Fruit fly (Drosophila melanogaster) whole organism, embryonic: ENCODE measurements around the gene CG6693.
A peak's percentile ranks its signal among the peaks of the same experiment; 100 is the strongest.

Source experiments
- Adf1 ChIP-seq: fragments of 200-800 bp; sonication (Bioruptor generic); IDR thresholded peaks from 2 replicates; pipeline ENCODE4 v1.3.6; 2022; ENCODE audit warnings: missing biosample characterization, missing genetic modification characterization
- CG10209 ChIP-seq: fragments of 200-800 bp; sonication (Bioruptor generic); optimal IDR thresholded peaks from 3 replicates; lab custom pipeline; 2017; ENCODE audit warnings: missing biosample characterization, mild to moderate bottlenecking, missing genetic modification characterization, missing genetic modification reagents
- CG11456 ChIP-seq: fragments of 200-800 bp; sonication (Bioruptor generic); IDR thresholded peaks from 3 replicates; pipeline ENCODE4 v1.3.6; 2022; ENCODE audit warnings: missing biosample characterization, missing genetic modification characterization
- CG12104 ChIP-seq: fragments of 200-800 bp; sonication (Bioruptor generic); optimal IDR thresholded peaks from 3 replicates; lab custom pipeline; 2016; ENCODE audit warnings: missing biosample characterization, missing genetic modification characterization
- CG12155 ChIP-seq: fragments of 200-800 bp; sonication (Bioruptor generic); optimal IDR thresholded peaks from 3 replicates; lab custom pipeline; 2016; ENCODE audit warnings: missing biosample characterization, missing genetic modification characterization
- CG12219 ChIP-seq: fragments of 200-800 bp; sonication (Bioruptor generic); optimal IDR thresholded peaks from 3 replicates; lab custom pipeline; 2018; ENCODE audit warnings: missing biosample characterization, mild to moderate bottlenecking, missing genetic modification characterization
- CG12744 ChIP-seq: fragments of 200-800 bp; sonication (Bioruptor generic); optimal IDR thresholded peaks from 2 replicates; lab custom pipeline; 2016; ENCODE audit warnings: missing biosample characterization, missing genetic modification characterization
- CG13894 ChIP-seq: fragments of 200-800 bp; sonication (Bioruptor generic); optimal IDR thresholded peaks from 3 replicates; lab custom pipeline; 2018; ENCODE audit warnings: missing biosample characterization, mild to moderate bottlenecking, missing genetic modification characterization, moderate library complexity
- CG14710 ChIP-seq: fragments of 200-800 bp; sonication (Bioruptor generic); optimal IDR thresholded peaks from 3 replicates; lab custom pipeline; 2019; ENCODE audit warnings: missing biosample characterization, mild to moderate bottlenecking, missing genetic modification characterization, moderate library complexity
- CG15073 ChIP-seq: fragments of 200-800 bp; sonication (Bioruptor generic); optimal IDR thresholded peaks from 2 replicates; lab custom pipeline; 2016; ENCODE audit warnings: missing biosample characterization, missing genetic modification characterization
- CG15479 ChIP-seq: fragments of 200-800 bp; sonication (Bioruptor generic); optimal IDR thresholded peaks from 3 replicates; lab custom pipeline; 2019; ENCODE audit warnings: missing biosample characterization, mild to moderate bottlenecking, missing genetic modification characterization, moderate library complexity
- CG15696 ChIP-seq: fragments of 200-800 bp; sonication (Bioruptor generic); optimal IDR thresholded peaks from 2 replicates; lab custom pipeline; 2019; ENCODE audit warnings: missing biosample characterization, mild to moderate bottlenecking, missing genetic modification characterization, moderate library complexity
- CG1602 ChIP-seq: fragments of 200-800 bp; sonication (Bioruptor generic); optimal IDR thresholded peaks from 3 replicates; lab custom pipeline; 2016; ENCODE audit warnings: missing biosample characterization, missing genetic modification characterization
- CG1603 ChIP-seq: fragments of 200-800 bp; sonication (Bioruptor generic); optimal IDR thresholded peaks from 2 replicates; lab custom pipeline; 2019; ENCODE audit warnings: missing biosample characterization, mild to moderate bottlenecking, missing genetic modification characterization, moderate library complexity
- CG18599 ChIP-seq: fragments of 200-800 bp; sonication (Bioruptor generic); optimal IDR thresholded peaks from 3 replicates; lab custom pipeline; 2017; ENCODE audit warnings: missing biosample characterization, missing genetic modification characterization, mild to moderate bottlenecking, moderate library complexity, missing genetic modification reagents
- CG3995 ChIP-seq: fragments of 200-800 bp; sonication (Bioruptor generic); optimal IDR thresholded peaks from 3 replicates; lab custom pipeline; 2016; ENCODE audit warnings: missing biosample characterization, missing genetic modification characterization
- CG4730 ChIP-seq: fragments of 200-800 bp; sonication (Bioruptor generic); IDR thresholded peaks from 2 replicates; pipeline ENCODE4 v1.3.6; 2022; ENCODE audit warnings: missing biosample characterization, missing genetic modification characterization
- CG4820 ChIP-seq: fragments of 200-800 bp; sonication (Bioruptor generic); optimal IDR thresholded peaks from 3 replicates; lab custom pipeline; 2016; ENCODE audit warnings: missing biosample characterization, missing genetic modification characterization
- CG6272 ChIP-seq: fragments of 200-800 bp; sonication (Bioruptor generic); IDR thresholded peaks from 2 replicates; pipeline ENCODE4 v1.3.6; 2022; ENCODE audit warnings: missing biosample characterization, missing genetic modification characterization
- CG7745 ChIP-seq: fragments of 200-800 bp; sonication (Bioruptor generic); optimal IDR thresholded peaks from 2 replicates; lab custom pipeline; 2018; ENCODE audit warnings: missing biosample characterization, mild to moderate bottlenecking, missing genetic modification characterization, moderate library complexity
- CG7839 ChIP-seq: fragments of 200-800 bp; sonication (Bioruptor generic); optimal IDR thresholded peaks from 3 replicates; lab custom pipeline; 2018; ENCODE audit warnings: missing biosample characterization, mild to moderate bottlenecking, missing genetic modification characterization, moderate library complexity
- CG8478 ChIP-seq: fragments of >200 bp; optimal IDR thresholded peaks from 2 replicates; lab custom pipeline; 2018
- D ChIP-seq, 2 experiments: fragments of 200-800 bp in 1 of 2; fragments of >200 bp in 1 of 2; sonication (Bioruptor generic) in 1 of 2; optimal IDR thresholded peaks; 2 replicates in 1 of 2; 3 replicates in 1 of 2; lab custom pipeline; 2017; ENCODE audit warnings: mild to moderate bottlenecking in 1 of 2, missing biosample characterization in 1 of 2, missing genetic modification characterization in 1 of 2, missing genetic modification reagents in 1 of 2
- Elba2 ChIP-seq: fragments of 200-800 bp; sonication (Bioruptor generic); optimal IDR thresholded peaks from 3 replicates; lab custom pipeline; 2016; ENCODE audit warnings: missing biosample characterization, missing genetic modification characterization
- Hand ChIP-seq: fragments of 200-800 bp; sonication (Bioruptor generic); optimal IDR thresholded peaks from 2 replicates; lab custom pipeline; 2017; ENCODE audit warnings: mild to moderate bottlenecking, missing biosample characterization, missing genetic modification reagents, missing genetic modification characterization
- Hmx ChIP-seq: fragments of 200-800 bp; sonication (Bioruptor generic); optimal IDR thresholded peaks from 2 replicates; lab custom pipeline; 2016; ENCODE audit warnings: missing biosample characterization, missing genetic modification characterization
- Hr51 ChIP-seq, 2 experiments: fragments of 200-800 bp; sonication (Bioruptor generic); optimal IDR thresholded peaks; 2 replicates in 1 of 2; 3 replicates in 1 of 2; lab custom pipeline; 2016 to 2018; ENCODE audit warnings: missing biosample characterization in 2 of 2, missing genetic modification characterization in 2 of 2, mild to moderate bottlenecking in 1 of 2, moderate library complexity in 1 of 2
- NC2β ChIP-seq: fragments of 200-800 bp; sonication (Bioruptor generic); optimal IDR thresholded peaks from 2 replicates; lab custom pipeline; 2016; ENCODE audit warnings: missing biosample characterization, missing genetic modification characterization
- Nf-YA ChIP-seq: fragments of 200-800 bp; sonication (Bioruptor generic); IDR thresholded peaks from 2 replicates; pipeline ENCODE4 v1.3.6; 2022; ENCODE audit warnings: missing biosample characterization, missing genetic modification characterization
- Optix ChIP-seq: fragments of 200-800 bp; sonication (Bioruptor generic); IDR thresholded peaks from 3 replicates; pipeline ENCODE4 v1.3.6; 2022; ENCODE audit warnings: missing biosample characterization, missing genetic modification characterization
- Rfx ChIP-seq: fragments of 200-800 bp; sonication (Bioruptor generic); IDR thresholded peaks from 2 replicates; pipeline ENCODE4 v1.3.6; 2022; ENCODE audit warnings: missing biosample characterization, missing genetic modification characterization
- Six4 ChIP-seq: fragments of 200-800 bp; sonication (Bioruptor generic); optimal IDR thresholded peaks from 2 replicates; lab custom pipeline; 2016; ENCODE audit warnings: missing biosample characterization, missing genetic modification characterization
- az2 ChIP-seq: fragments of 200-800 bp; sonication (Bioruptor generic); optimal IDR thresholded peaks from 3 replicates; lab custom pipeline; 2016; ENCODE audit warnings: missing biosample characterization, missing genetic modification characterization
- bab2 ChIP-seq: fragments of 200-800 bp; sonication (Bioruptor generic); optimal IDR thresholded peaks from 2 replicates; lab custom pipeline; 2016; ENCODE audit warnings: missing biosample characterization, missing genetic modification characterization
- bbx ChIP-seq: fragments of 200-800 bp; sonication (Bioruptor generic); IDR thresholded peaks from 2 replicates; pipeline ENCODE4 v1.3.6; 2022; ENCODE audit warnings: missing biosample characterization, missing genetic modification characterization; ENCODE audit not compliant: partially characterized antibody
- caup ChIP-seq: fragments of 200-800 bp; sonication (Bioruptor generic); optimal IDR thresholded peaks from 3 replicates; lab custom pipeline; 2017; ENCODE audit warnings: missing biosample characterization, mild to moderate bottlenecking, missing genetic modification characterization, moderate library complexity; ENCODE audit not compliant: severe bottlenecking
- ems ChIP-seq: fragments of 200-800 bp; sonication (Bioruptor generic); optimal IDR thresholded peaks from 3 replicates; lab custom pipeline; 2016; ENCODE audit warnings: missing biosample characterization, missing genetic modification characterization
- fru ChIP-seq: fragments of >200 bp; optimal IDR thresholded peaks from 2 replicates; lab custom pipeline; 2017
- gcm ChIP-seq: fragments of 200-800 bp; sonication (Bioruptor generic); optimal IDR thresholded peaks from 2 replicates; lab custom pipeline; 2019; ENCODE audit warnings: missing biosample characterization, mild to moderate bottlenecking, missing genetic modification characterization, moderate library complexity
- gro ChIP-seq: fragments of 200-800 bp; sonication (Bioruptor generic); optimal IDR thresholded peaks from 2 replicates; lab custom pipeline; 2016; ENCODE audit warnings: missing biosample characterization, missing genetic modification characterization
- her ChIP-seq: fragments of 200-800 bp; sonication (Bioruptor generic); optimal IDR thresholded peaks from 2 replicates; lab custom pipeline; 2016; ENCODE audit warnings: missing biosample characterization, missing genetic modification characterization
- nau ChIP-seq: fragments of 200-800 bp; sonication (Bioruptor generic); optimal IDR thresholded peaks from 3 replicates; lab custom pipeline; 2017; ENCODE audit warnings: missing biosample characterization, mild to moderate bottlenecking, missing genetic modification characterization, missing genetic modification reagents
- nerfin-1 ChIP-seq: fragments of 200-800 bp; sonication (Bioruptor generic); optimal IDR thresholded peaks from 3 replicates; lab custom pipeline; 2019; ENCODE audit warnings: missing biosample characterization, mild to moderate bottlenecking, missing genetic modification characterization, moderate library complexity
- nmo ChIP-seq: fragments of 200-800 bp; sonication (Bioruptor generic); optimal IDR thresholded peaks from 2 replicates; lab custom pipeline; 2018; ENCODE audit warnings: missing biosample characterization, mild to moderate bottlenecking, missing genetic modification characterization, moderate library complexity
- nom ChIP-seq: fragments of 200-800 bp; sonication (Bioruptor generic); optimal IDR thresholded peaks from 2 replicates; lab custom pipeline; 2017; ENCODE audit warnings: missing biosample characterization, missing genetic modification characterization, mild to moderate bottlenecking, moderate library complexity, missing genetic modification reagents
- oc ChIP-seq: fragments of 200-800 bp; sonication (Bioruptor generic); optimal IDR thresholded peaks from 2 replicates; lab custom pipeline; 2018; ENCODE audit warnings: missing biosample characterization, mild to moderate bottlenecking, missing genetic modification characterization, moderate library complexity
- pnt ChIP-seq: fragments of 200-800 bp; sonication (Bioruptor generic); optimal IDR thresholded peaks from 3 replicates; lab custom pipeline; 2016; ENCODE audit warnings: missing biosample characterization, missing genetic modification characterization
- ro ChIP-seq: fragments of 200-800 bp; sonication (Bioruptor generic); IDR thresholded peaks from 2 replicates; pipeline ENCODE4 v1.3.6; 2022; ENCODE audit warnings: missing biosample characterization, missing genetic modification characterization
- tll ChIP-seq, 2 experiments: fragments of 200-800 bp in 1 of 2; fragments of >200 bp in 1 of 2; sonication (Bioruptor generic) in 1 of 2; optimal IDR thresholded peaks; 2 replicates each; lab custom pipeline; 2017 to 2019; ENCODE audit warnings: missing biosample characterization in 2 of 2, missing genetic modification characterization in 2 of 2, mild to moderate bottlenecking in 1 of 2, moderate library complexity in 1 of 2
- twi ChIP-seq: fragments of 200-800 bp; optimal IDR thresholded peaks from 2 replicates; lab custom pipeline; 2019; ENCODE audit warnings: missing biosample characterization, mild to moderate bottlenecking, missing genetic modification characterization, moderate library complexity

The CG6693 gene

DNA sequence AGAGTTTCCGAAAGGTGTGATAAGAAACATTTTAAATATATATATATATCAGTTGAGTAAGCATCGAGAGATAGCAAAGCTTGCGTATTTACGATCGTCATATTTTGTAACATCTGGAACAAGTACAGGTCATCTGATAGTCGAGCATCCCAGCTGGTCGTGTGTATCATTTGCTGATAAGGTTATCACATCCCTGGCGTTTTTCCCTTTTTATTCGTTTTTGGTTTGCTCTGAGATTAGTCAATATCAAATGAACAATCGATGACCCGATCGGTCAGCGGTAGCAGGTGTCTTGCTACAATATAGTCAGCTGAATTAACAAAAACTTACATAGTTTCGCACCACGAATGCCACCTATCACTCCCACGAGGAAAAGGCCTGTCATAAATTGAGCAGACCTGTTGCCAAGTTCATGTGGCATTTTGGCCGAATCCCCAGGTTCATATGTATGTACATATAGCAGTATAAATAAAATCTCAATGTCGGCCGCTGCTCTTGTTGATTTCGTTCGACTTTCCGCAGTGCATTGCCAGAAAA lies 20.5 kb downstream of the CG6693 start (continued):
- TF ChIP-seq CG3995 (GFP tag; lab: Kevin White, UChicago), result peak; percentile 35
- TF ChIP-seq CG12155 (GFP tag; lab: Kevin White, UChicago), result peak; percentile 42
- peak; percentile 43 for TF ChIP-seq caup (GFP tag; lab: Kevin White, UChicago)
- no peak for TF ChIP-seq CG6272 (GFP tag; lab: Robert Waterston, UW)
- no peak for TF ChIP-seq bbx
- peak; percentile 51 for TF ChIP-seq CG12104 (GFP tag; lab: Kevin White, UChicago)
- no peak for TF ChIP-seq her
- TF ChIP-seq CG12744 (GFP tag; lab: Kevin White, UChicago), result no peak
- TF ChIP-seq nau, result peak; percentile 16
- TF ChIP-seq twi (tag; lab: Kevin White, UChicago), result no peak
- TF ChIP-seq fru, result no peak
- no peak for TF ChIP-seq CG4730 (GFP tag; lab: Robert Waterston, UW)
- TF ChIP-seq Six4 (GFP tag; lab: Kevin White, UChicago), result peak; percentile 25
- no peak for TF ChIP-seq CG11456
- no peak for TF ChIP-seq CG15479 (GFP tag; lab: Kevin White, UChicago)
- TF ChIP-seq gcm (GFP tag; lab: Kevin White, UChicago), result no peak
- TF ChIP-seq gro (GFP tag; lab: Kevin White, UChicago), result no peak
- TF ChIP-seq CG10209 (GFP tag; lab: Kevin White, UChicago), result peak; percentile 55
- no peak for TF ChIP-seq CG15073 (GFP tag; lab: Kevin White, UChicago)
- TF ChIP-seq CG1603 (tag; lab: Kevin White, UChicago), result peak; percentile 32
- TF ChIP-seq Hand (GFP tag; lab: Kevin White, UChicago), result peak; percentile 60
- no peak for TF ChIP-seq D (optimal IDR thresholded peaks at IDR 0.05; lab: Kevin White, UChicago)
- no peak for TF ChIP-seq D (GFP tag; optimal IDR thresholded peaks at IDR 0.05; lab: Kevin White, UChicago)
- no peak for TF ChIP-seq CG8478
- TF ChIP-seq nmo (GFP tag; lab: Kevin White, UChicago), result peak; percentile 61
- peak; percentile 79 for TF ChIP-seq CG7839 (tag; lab: Kevin White, UChicago)
- TF ChIP-seq CG4820 (GFP tag; lab: Kevin White, UChicago), result peak; percentile 28
- peak; percentile 9 for TF ChIP-seq CG1602 (GFP tag; lab: Kevin White, UChicago)
- TF ChIP-seq tll (GFP tag; optimal IDR thresholded peaks at IDR 0.05; lab: Kevin White, UChicago), result no peak
- TF ChIP-seq Adf1 (GFP tag; lab: Robert Waterston, UW), result peak; percentile 34; the same call in 1 of the 2 replicates
- peak; percentile 75 for TF ChIP-seq Rfx
- TF ChIP-seq CG13894 (tag; lab: Kevin White, UChicago), result no peak
- peak; percentile 51 for TF ChIP-seq az2 (GFP tag; lab: Kevin White, UChicago)
- TF ChIP-seq Optix (GFP tag; lab: Robert Waterston, UW), result 0 out of 3 replicates have a peak, but pooled peaks have one; percentile 5
- TF ChIP-seq nom (GFP tag; lab: Kevin White, UChicago), result no peak
- TF ChIP-seq Hmx (GFP tag; lab: Kevin White, UChicago), result no peak
- peak; percentile 45 for TF ChIP-seq CG12219
- no peak for TF ChIP-seq Elba2 (GFP tag; lab: Kevin White, UChicago)
- TF ChIP-seq ems (GFP tag; lab: Kevin White, UChicago), result peak; percentile 15
- TF ChIP-seq ro (GFP tag; lab: Robert Waterston, UW), result no peak
- peak; percentile 82 for TF ChIP-seq CG18599 (GFP tag; lab: Kevin White, UChicago)
- TF ChIP-seq Nf-YA, result no peak
- no peak for TF ChIP-seq NC2β (GFP tag; lab: Kevin White, UChicago)
- no peak for TF ChIP-seq CG14710 (tag; lab: Kevin White, UChicago)
- TF ChIP-seq nerfin-1, result no peak
- peak in 1 of 2 experiments; percentile 77 for TF ChIP-seq Hr51 (GFP tag; optimal IDR thresholded peaks at IDR 0.05; lab: Kevin White, UChicago)
- no peak for TF ChIP-seq bab2 (GFP tag; lab: Kevin White, UChicago)
- no peak for TF ChIP-seq CG15696 (tag; lab: Kevin White, UChicago)
- no peak for TF ChIP-seq CG7745
- TF ChIP-seq oc (tag; lab: Kevin White, UChicago), result peak; percentile 19
- TF ChIP-seq pnt (GFP tag; lab: Kevin White, UChicago), result no peak
